Worm (Caenorhabditis elegans): Measurements from ENCODE around the gene F48E8.8.

F48E8.8 gene

ce11 chrIII:5438064-5438463 is 11.5 kb downstream of the F48E8.8 start:
- no peak for TF ChIP-seq Y22D7AL.16 (tag; optimal IDR thresholded peaks at IDR 0.05)
- TF ChIP-seq ceh-34 (tag; optimal IDR thresholded peaks at IDR 0.05), result peak; percentile 51
- peak; percentile 13 for TF ChIP-seq elt-2 (tag; optimal IDR thresholded peaks at IDR 0.05)
- no peak for TF ChIP-seq mec-3 (tag; optimal IDR thresholded peaks at IDR 0.05; ENCODE audit: borderline replicate concordance)
- peak; percentile 26 for TF ChIP-seq unc-55 (GFP tag; optimal IDR thresholded peaks at IDR 0.05)

ce11 chrIII:5436306-5436705 is 13.3 kb downstream of the F48E8.8 start:
- TF ChIP-seq tbx-2 (tag; optimal IDR thresholded peaks at IDR 0.05) (peak; percentile 11), lim-6 (tag; optimal IDR thresholded peaks at IDR 0.05) (no peak)

- TF ChIP-seq ceh-48 (tag; optimal IDR thresholded peaks at IDR 0.05) (no peak), unc-42 (tag; optimal IDR thresholded peaks at IDR 0.05) (no peak), pat-9 (tag; optimal IDR thresholded peaks at IDR 0.05) (no peak), ceh-6 (GFP tag; optimal IDR thresholded peaks at IDR 0.05) (no peak), mec-3 (tag; optimal IDR thresholded peaks at IDR 0.05; ENCODE audit: borderline replicate concordance) (no peak), rnt-1 (tag; optimal IDR thresholded peaks at IDR 0.05) (no peak), lim-6 (tag; optimal IDR thresholded peaks at IDR 0.05) (no peak), lin-11 (tag; optimal IDR thresholded peaks at IDR 0.05) (no peak), elt-2 (tag; optimal IDR thresholded peaks at IDR 0.05) (no peak), ceh-2 (tag; optimal IDR thresholded peaks at IDR 0.05) (no peak), pha-2 (tag; optimal IDR thresholded peaks at IDR 0.05) (no peak), hlh-15 (tag; optimal IDR thresholded peaks at IDR 0.05) (no peak), eyg-1 (tag; optimal IDR thresholded peaks at IDR 0.05) (no peak)
These were observed 22.5 kb downstream of the F48E8.8 start for ce11 chrIII:5427096-5427495.

- no peak for TF ChIP-seq unc-42 (tag; optimal IDR thresholded peaks at IDR 0.05)
- peak; percentile 80 for TF ChIP-seq pax-1 (tag; optimal IDR thresholded peaks at IDR 0.05)
These were observed 25.2 kb downstream of the F48E8.8 start for ce11 chrIII:5424363-5424762.

ce11 chrIII:5423665-5424133 is 25.9 kb downstream of the F48E8.8 start, which contains the start of gene dnj-24:
TSS of gene dnj-24 (minus strand) at chrIII:5424083.
- TF ChIP-seq nfya-1 (tag; optimal IDR thresholded peaks at IDR 0.05) (no peak), pax-1 (tag; optimal IDR thresholded peaks at IDR 0.05) (peak; percentile 6), ceh-18 (tag; optimal IDR thresholded peaks at IDR 0.05) (no peak), ceh-14 (tag; optimal IDR thresholded peaks at IDR 0.05) (no peak), ceh-24 (tag; optimal IDR thresholded peaks at IDR 0.05) (no peak), syd-9 (tag; optimal IDR thresholded peaks at IDR 0.05) (no peak)

- no peak for TF ChIP-seq nfya-1 (tag; optimal IDR thresholded peaks at IDR 0.05)
- TF ChIP-seq fkh-6 (tag; optimal IDR thresholded peaks at IDR 0.05), result no peak
- no peak for TF ChIP-seq ceh-48 (tag; optimal IDR thresholded peaks at IDR 0.05)
- no peak for TF ChIP-seq pag-3 (tag; optimal IDR thresholded peaks at IDR 0.05; ENCODE audit: borderline replicate concordance)
- no peak for TF ChIP-seq ahr-1 (tag; optimal IDR thresholded peaks at IDR 0.05)
- no peak for TF ChIP-seq ceh-45 (GFP tag; IDR thresholded peaks at IDR 0.05)
- TF ChIP-seq elt-2 (tag; optimal IDR thresholded peaks at IDR 0.05), result no peak
- no peak for TF ChIP-seq che-1 (tag; optimal IDR thresholded peaks at IDR 0.05)
- no peak for TF ChIP-seq elt-4 (tag; optimal IDR thresholded peaks at IDR 0.05)
- TF ChIP-seq ceh-9 (tag; optimal IDR thresholded peaks at IDR 0.05), result no peak
- TF ChIP-seq odd-2 (tag; optimal IDR thresholded peaks at IDR 0.05), result no peak
- no peak for TF ChIP-seq tbx-7 (tag; optimal IDR thresholded peaks at IDR 0.05)
- no peak for TF ChIP-seq C38D4.7 (GFP tag; optimal IDR thresholded peaks at IDR 0.05)
- TF ChIP-seq pha-2 (tag; optimal IDR thresholded peaks at IDR 0.05), result no peak
- TF ChIP-seq nhr-232 (tag; optimal IDR thresholded peaks at IDR 0.05), result no peak
These were observed 27.0 kb downstream of the F48E8.8 start for ce11 chrIII:5422561-5423103.

Data from whole organism, late embryonic.